Fruit fly (Drosophila melanogaster) whole organism, embryonic: ENCODE measurements around the gene CG13258.

Source experiments
- Adf1 ChIP-seq: fragments of 200-800 bp; sonication (Bioruptor generic); IDR thresholded peaks from 2 replicates; pipeline ENCODE4 v1.3.6; 2022; ENCODE audit warnings: missing biosample characterization, missing genetic modification characterization
- BtbVII ChIP-seq: fragments of 200-800 bp; sonication (Bioruptor generic); optimal IDR thresholded peaks from 3 replicates; lab custom pipeline; 2017; ENCODE audit warnings: missing biosample characterization, mild to moderate bottlenecking, missing genetic modification characterization
- Bteb2 ChIP-seq: fragments of 200-800 bp; sonication (Bioruptor generic); optimal IDR thresholded peaks from 2 replicates; lab custom pipeline; 2016; ENCODE audit warnings: missing biosample characterization, missing genetic modification characterization
- CG10321 ChIP-seq: fragments of 200-800 bp; sonication (Bioruptor generic); IDR thresholded peaks from 2 replicates; pipeline ENCODE4 v1.3.6; 2022; ENCODE audit warnings: missing biosample characterization, missing genetic modification characterization
- CG10654 ChIP-seq: fragments of 200-800 bp; sonication (Bioruptor generic); optimal IDR thresholded peaks from 2 replicates; lab custom pipeline; 2016; ENCODE audit warnings: missing biosample characterization, missing genetic modification characterization
- CG11504 ChIP-seq: fragments of 200-800 bp; sonication (Bioruptor generic); optimal IDR thresholded peaks from 3 replicates; lab custom pipeline; 2019; ENCODE audit warnings: missing biosample characterization, mild to moderate bottlenecking, missing genetic modification characterization, moderate library complexity
- CG11723 ChIP-seq: fragments of 200-800 bp; sonication (Bioruptor generic); optimal IDR thresholded peaks from 2 replicates; lab custom pipeline; 2017; ENCODE audit warnings: missing biosample characterization, mild to moderate bottlenecking, missing genetic modification characterization
- CG12942 ChIP-seq: fragments of 200-800 bp; sonication (Bioruptor generic); optimal IDR thresholded peaks from 3 replicates; lab custom pipeline; 2016; ENCODE audit warnings: missing biosample characterization, missing genetic modification characterization
- CG13775 ChIP-seq: fragments of 200-800 bp; sonication (Bioruptor generic); optimal IDR thresholded peaks from 3 replicates; lab custom pipeline; 2017; ENCODE audit warnings: missing biosample characterization, mild to moderate bottlenecking, missing genetic modification characterization
- CG14710 ChIP-seq: fragments of 200-800 bp; sonication (Bioruptor generic); optimal IDR thresholded peaks from 3 replicates; lab custom pipeline; 2019; ENCODE audit warnings: missing biosample characterization, mild to moderate bottlenecking, missing genetic modification characterization, moderate library complexity
- CG15073 ChIP-seq: fragments of 200-800 bp; sonication (Bioruptor generic); optimal IDR thresholded peaks from 2 replicates; lab custom pipeline; 2016; ENCODE audit warnings: missing biosample characterization, missing genetic modification characterization
- CG1603 ChIP-seq: fragments of 200-800 bp; sonication (Bioruptor generic); optimal IDR thresholded peaks from 2 replicates; lab custom pipeline; 2019; ENCODE audit warnings: missing biosample characterization, mild to moderate bottlenecking, missing genetic modification characterization, moderate library complexity
- CG17385 ChIP-seq: fragments of 200-800 bp; sonication (Bioruptor generic); optimal IDR thresholded peaks from 3 replicates; lab custom pipeline; 2018; ENCODE audit warnings: missing biosample characterization, mild to moderate bottlenecking, missing genetic modification characterization
- CG17829 ChIP-seq: fragments of 200-800 bp; optimal IDR thresholded peaks from 2 replicates; lab custom pipeline; 2019; ENCODE audit warnings: missing biosample characterization, mild to moderate bottlenecking, missing genetic modification characterization, moderate library complexity
- CG31365 ChIP-seq: fragments of 200-800 bp; sonication (Bioruptor generic); optimal IDR thresholded peaks from 2 replicates; lab custom pipeline; 2018; ENCODE audit warnings: missing biosample characterization, mild to moderate bottlenecking, missing genetic modification characterization
- CG32767 ChIP-seq: fragments of 200-800 bp; sonication (Bioruptor generic); IDR thresholded peaks from 2 replicates; pipeline ENCODE4 v1.3.6; 2022; ENCODE audit warnings: missing biosample characterization, missing genetic modification characterization
- CG33213 ChIP-seq: fragments of 200-800 bp; sonication (Bioruptor generic); optimal IDR thresholded peaks from 3 replicates; lab custom pipeline; 2016; ENCODE audit warnings: missing biosample characterization, missing genetic modification characterization
- CG3847 ChIP-seq: fragments of 200-800 bp; sonication (Bioruptor generic); IDR thresholded peaks from 2 replicates; pipeline ENCODE4 v1.3.6; 2022; ENCODE audit warnings: missing biosample characterization, missing genetic modification characterization
- CG7556 ChIP-seq: fragments of 200-800 bp; sonication (Bioruptor generic); optimal IDR thresholded peaks from 2 replicates; lab custom pipeline; 2017; ENCODE audit warnings: missing biosample characterization, mild to moderate bottlenecking, missing genetic modification characterization
- CG8944 ChIP-seq: fragments of 200-800 bp; sonication (Bioruptor generic); optimal IDR thresholded peaks from 3 replicates; lab custom pipeline; 2016; ENCODE audit warnings: missing biosample characterization, missing genetic modification characterization
- CG9215 ChIP-seq: fragments of 200-800 bp; sonication (Bioruptor generic); IDR thresholded peaks from 2 replicates; pipeline ENCODE4 v1.3.6; 2022; ENCODE audit warnings: missing biosample characterization, missing genetic modification characterization
- CTCF ChIP-seq: fragments of 200-800 bp; sonication (Bioruptor generic); optimal IDR thresholded peaks from 2 replicates; lab custom pipeline; 2017; ENCODE audit warnings: missing biosample characterization, mild to moderate bottlenecking, missing genetic modification characterization, moderate library complexity
- Camta ChIP-seq: fragments of 200-800 bp; sonication (Bioruptor generic); optimal IDR thresholded peaks from 2 replicates; lab custom pipeline; 2016; ENCODE audit warnings: missing biosample characterization, missing genetic modification characterization
- Dp ChIP-seq: fragments of 200-800 bp; sonication (Bioruptor generic); optimal IDR thresholded peaks from 2 replicates; lab custom pipeline; 2018; ENCODE audit warnings: missing biosample characterization, mild to moderate bottlenecking, missing genetic modification characterization, moderate library complexity
- Eip74EF ChIP-seq, 2 experiments: fragments of 200-800 bp in 1 of 2; fragments of >200 bp in 1 of 2; sonication (Bioruptor generic) in 1 of 2; optimal IDR thresholded peaks; 2 replicates each; lab custom pipeline; 2017 to 2019; ENCODE audit warnings: missing biosample characterization in 2 of 2, missing genetic modification characterization in 2 of 2, mild to moderate bottlenecking in 1 of 2, moderate library complexity in 1 of 2
- HmgD ChIP-seq: fragments of 200-800 bp; sonication (Bioruptor generic); optimal IDR thresholded peaks from 3 replicates; lab custom pipeline; 2016; ENCODE audit warnings: missing biosample characterization, missing genetic modification characterization
- Hsf ChIP-seq: fragments of 200-800 bp; sonication (Bioruptor generic); optimal IDR thresholded peaks from 3 replicates; lab custom pipeline; 2016; ENCODE audit warnings: missing biosample characterization, missing genetic modification characterization
- NFAT ChIP-seq: fragments of 200-800 bp; sonication (Bioruptor generic); IDR thresholded peaks from 2 replicates; pipeline ENCODE4 v1.3.6; 2022; ENCODE audit warnings: missing biosample characterization, missing genetic modification characterization
- NK7.1 ChIP-seq: fragments of 200-800 bp; sonication (Bioruptor generic); optimal IDR thresholded peaks from 3 replicates; lab custom pipeline; 2016; ENCODE audit warnings: missing biosample characterization, missing genetic modification characterization
- Sox102F ChIP-seq: fragments of 200-800 bp; sonication (Bioruptor generic); optimal IDR thresholded peaks from 2 replicates; lab custom pipeline; 2018; ENCODE audit warnings: missing biosample characterization, mild to moderate bottlenecking, missing genetic modification characterization, moderate library complexity
- Spps ChIP-seq: fragments of 200-800 bp; sonication (Bioruptor generic); optimal IDR thresholded peaks from 2 replicates; lab custom pipeline; 2018; ENCODE audit warnings: missing biosample characterization, mild to moderate bottlenecking, missing genetic modification characterization
- Stat92E ChIP-seq, 3 experiments: fragments of >200 bp in 2 of 3; fragments of 200-800 bp in 1 of 3; sonication (Bioruptor generic) in 1 of 3; optimal IDR thresholded peaks; 2 replicates each; lab custom pipeline; 2017 to 2019; ENCODE audit warnings: missing biosample characterization in 3 of 3, missing genetic modification characterization in 3 of 3, mild to moderate bottlenecking in 1 of 3, moderate library complexity in 1 of 3
- abd-A ChIP-seq: fragments of 200-800 bp; sonication (Bioruptor generic); optimal IDR thresholded peaks from 3 replicates; lab custom pipeline; 2019; ENCODE audit warnings: missing biosample characterization, mild to moderate bottlenecking, missing genetic modification characterization, moderate library complexity
- al ChIP-seq: fragments of 200-800 bp; sonication (Bioruptor generic); IDR thresholded peaks from 2 replicates; pipeline ENCODE4 v1.3.6; 2022; ENCODE audit warnings: missing biosample characterization, missing genetic modification characterization
- ap ChIP-seq: fragments of 200-800 bp; sonication (Bioruptor generic); IDR thresholded peaks from 2 replicates; pipeline ENCODE4 v1.3.6; 2022; ENCODE audit warnings: missing biosample characterization, missing genetic modification characterization
- bowl ChIP-seq: fragments of 200-800 bp; sonication (Bioruptor generic); IDR thresholded peaks from 2 replicates; pipeline ENCODE4 v1.3.6; 2022; ENCODE audit warnings: missing biosample characterization, missing genetic modification characterization
- ci ChIP-seq: fragments of 200-800 bp; sonication (Bioruptor generic); IDR thresholded peaks from 3 replicates; pipeline ENCODE4 v1.3.6; 2022; ENCODE audit warnings: missing biosample characterization, missing genetic modification characterization
- fru ChIP-seq: fragments of >200 bp; optimal IDR thresholded peaks from 2 replicates; lab custom pipeline; 2017
- ham ChIP-seq: fragments of 200-800 bp; sonication (Bioruptor generic); IDR thresholded peaks from 2 replicates; pipeline ENCODE4 v1.3.6; 2022; ENCODE audit warnings: missing biosample characterization, missing genetic modification characterization
- hbn ChIP-seq: fragments of 200-800 bp; sonication (Bioruptor generic); IDR thresholded peaks from 2 replicates; pipeline ENCODE4 v1.3.6; 2022; ENCODE audit warnings: missing biosample characterization, missing genetic modification characterization; ENCODE audit not compliant: partially characterized antibody
- kah ChIP-seq: fragments of 200-800 bp; sonication (Bioruptor generic); optimal IDR thresholded peaks from 2 replicates; lab custom pipeline; 2018; ENCODE audit warnings: missing biosample characterization, mild to moderate bottlenecking, missing genetic modification characterization
- mam ChIP-seq: fragments of 200-800 bp; sonication (Bioruptor generic); optimal IDR thresholded peaks from 3 replicates; lab custom pipeline; 2016; ENCODE audit warnings: missing biosample characterization, missing genetic modification characterization
- org-1 ChIP-seq: fragments of 200-800 bp; sonication (Bioruptor generic); optimal IDR thresholded peaks from 2 replicates; lab custom pipeline; 2017; ENCODE audit warnings: missing biosample characterization, missing genetic modification characterization
- pan ChIP-seq, 4 experiments: fragments of >200 bp in 3 of 4; fragments of 200-800 bp in 1 of 4; sonication (Bioruptor generic) in 1 of 4; optimal IDR thresholded peaks in 3 of 4; IDR thresholded peaks in 1 of 4; 2 replicates each; pipeline versions ENCODE4 v1.3.6 to Lab custom; 2017 to 2022; ENCODE audit warnings: missing biosample characterization in 2 of 4, missing genetic modification characterization in 2 of 4, mixed read lengths in 1 of 4
- peb ChIP-seq: fragments of 200-800 bp; sonication (Bioruptor generic); IDR thresholded peaks from 2 replicates; pipeline ENCODE4 v1.3.6; 2022; ENCODE audit warnings: missing biosample characterization, missing genetic modification characterization
- prd ChIP-seq, 3 experiments: fragments of >200 bp in 2 of 3; fragments of 200-800 bp in 1 of 3; sonication (Bioruptor generic) in 1 of 3; optimal IDR thresholded peaks in 2 of 3; IDR thresholded peaks in 1 of 3; 2 replicates in 2 of 3; 3 replicates in 1 of 3; pipeline versions ENCODE4 v1.3.6 to Lab custom; 2017 to 2022; ENCODE audit warnings: missing biosample characterization in 1 of 3, missing genetic modification characterization in 1 of 3
- seq ChIP-seq: fragments of 200-800 bp; sonication (Bioruptor generic); IDR thresholded peaks from 2 replicates; pipeline ENCODE4 v1.3.6; 2022; ENCODE audit warnings: missing biosample characterization, missing genetic modification characterization
- sisA ChIP-seq: fragments of 200-800 bp; sonication (Bioruptor generic); IDR thresholded peaks from 2 replicates; pipeline ENCODE4 v1.3.6; 2022; ENCODE audit warnings: missing biosample characterization, missing genetic modification characterization
- ttk ChIP-seq: fragments of 200-800 bp; sonication (Bioruptor generic); IDR thresholded peaks from 2 replicates; pipeline ENCODE4 v2.1.2; 2022; ENCODE audit warnings: missing biosample characterization, missing genetic modification characterization
- unc-4 ChIP-seq: fragments of 200-800 bp; sonication (Bioruptor generic); IDR thresholded peaks from 2 replicates; pipeline ENCODE4 v1.3.6; 2022; ENCODE audit warnings: missing biosample characterization, missing genetic modification characterization; ENCODE audit not compliant: partially characterized antibody
- usp ChIP-seq: fragments of >200 bp; optimal IDR thresholded peaks from 2 replicates; lab custom pipeline; 2017; ENCODE audit warnings: missing biosample characterization, missing genetic modification characterization

The CG13258 gene

dm6 chr2L:16329102-16329520, 36.3 kb upstream of the CG13258 start, which contains the start of gene mRpL4 (continued):
- no peak for TF ChIP-seq usp
- no peak for TF ChIP-seq Stat92E (GFP tag; optimal IDR thresholded peaks at IDR 0.05; lab: Kevin White, UChicago)
- no peak for TF ChIP-seq pan (optimal IDR thresholded peaks at IDR 0.05; lab: Kevin White, UChicago)
- peak in 1 of 2 experiments; percentile 85 for TF ChIP-seq pan (GFP tag; optimal IDR thresholded peaks at IDR 0.05 in 1 of 2, IDR thresholded peaks at IDR 0.05 in 1 of 2)
- peak; percentile 77 for TF ChIP-seq CG1603 (tag; lab: Kevin White, UChicago)
- peak; percentile 62 for TF ChIP-seq Sox102F (GFP tag; lab: Kevin White, UChicago)
- no peak for TF ChIP-seq abd-A
- peak; percentile 56 for TF ChIP-seq CG13775 (GFP tag; lab: Kevin White, UChicago)
- no peak for TF ChIP-seq kah
- TF ChIP-seq BtbVII (GFP tag; lab: Kevin White, UChicago), result no peak
- TF ChIP-seq org-1 (GFP tag; lab: Kevin White, UChicago), result no peak
- no peak for TF ChIP-seq Eip74EF (GFP tag; optimal IDR thresholded peaks at IDR 0.05; lab: Kevin White, UChicago)
- TF ChIP-seq CG3847, result peak; percentile 66
- peak; percentile 83 for TF ChIP-seq NFAT (GFP tag; lab: Robert Waterston, UW)
- no peak for TF ChIP-seq fru (lab: Kevin White, UChicago)
- peak; percentile 65; the same call in 1 of the 2 replicates for TF ChIP-seq ttk (GFP tag; lab: Robert Waterston, UW)
- no peak for TF ChIP-seq CG10321 (GFP tag; lab: Robert Waterston, UW)
- TF ChIP-seq Camta, result peak; percentile 80
- TF ChIP-seq prd (optimal IDR thresholded peaks at IDR 0.05; lab: Kevin White, UChicago), result no peak
- TF ChIP-seq prd (GFP tag; IDR thresholded peaks at IDR 0.05; lab: Robert Waterston, UW), result peak; percentile 81; the same call in 2 of the 3 replicates
- peak; percentile 14 for TF ChIP-seq CTCF (GFP tag; lab: Kevin White, UChicago)
- TF ChIP-seq CG11723 (GFP tag; lab: Kevin White, UChicago), result no peak
- peak; percentile 51 for TF ChIP-seq CG9215 (GFP tag; lab: Robert Waterston, UW)
- TF ChIP-seq Spps (tag; lab: Kevin White, UChicago), result no peak
- peak; percentile 99 for TF ChIP-seq hbn (GFP tag; lab: Robert Waterston, UW)
- TF ChIP-seq Adf1 (GFP tag; lab: Robert Waterston, UW), result no peak
- TF ChIP-seq al (GFP tag; lab: Robert Waterston, UW), result no peak; the same call in 1 of the 2 replicates
- peak; percentile 98 for TF ChIP-seq unc-4 (GFP tag; lab: Robert Waterston, UW)
- peak; percentile 81 for TF ChIP-seq Hsf (GFP tag; lab: Kevin White, UChicago)
- no peak for TF ChIP-seq peb (GFP tag; lab: Robert Waterston, UW)
- peak; percentile 80 for TF ChIP-seq CG17829
- no peak for TF ChIP-seq seq
- no peak for TF ChIP-seq CG31365 (tag; lab: Kevin White, UChicago)
- peak; percentile 87 for TF ChIP-seq mam (GFP tag; lab: Kevin White, UChicago)
- TF ChIP-seq CG11504, result no peak
- TF ChIP-seq Bteb2, result peak; percentile 59
- peak; percentile 36 for TF ChIP-seq CG15073 (GFP tag; lab: Kevin White, UChicago)
- peak; percentile 79 for TF ChIP-seq HmgD (GFP tag; lab: Kevin White, UChicago)
- TF ChIP-seq CG12942 (GFP tag; lab: Kevin White, UChicago), result peak; percentile 78
- TF ChIP-seq Dp (GFP tag; lab: Kevin White, UChicago), result peak; percentile 48
- no peak for TF ChIP-seq ham (GFP tag; lab: Robert Waterston, UW)
- TF ChIP-seq CG33213 (GFP tag; lab: Kevin White, UChicago), result peak; percentile 26
- TF ChIP-seq CG14710 (tag; lab: Kevin White, UChicago), result peak; percentile 81
- TF ChIP-seq CG17385, result peak; percentile 40
- TF ChIP-seq CG8944 (GFP tag; lab: Kevin White, UChicago), result peak; percentile 77
- no peak for TF ChIP-seq ap (GFP tag; lab: Robert Waterston, UW)
- peak; percentile 69 for TF ChIP-seq CG10654 (GFP tag; lab: Kevin White, UChicago)
- peak; percentile 80 for TF ChIP-seq sisA
- TF ChIP-seq CG32767, result peak; percentile 78
- TF ChIP-seq bowl, result no peak
- peak; percentile 63 for TF ChIP-seq ci (GFP tag; lab: Robert Waterston, UW)
- TF ChIP-seq CG7556 (GFP tag; lab: Kevin White, UChicago), result no peak
- no peak for TF ChIP-seq NK7.1 (GFP tag; lab: Kevin White, UChicago)
